Worm (Caenorhabditis elegans) whole organism, L4 larva: ENCODE measurements around the gene fdgt-2.

Source experiments
- nhr-237 ChIP-seq: sonication (generic microtip); optimal IDR thresholded peaks from 2 replicates; lab custom pipeline; 2017; ENCODE audit warnings: missing biosample characterization, missing genetic modification characterization
- unc-62 ChIP-seq, 3 experiments: fragments of 150-350 bp in 1 of 3; sonication (generic microtip); optimal IDR thresholded peaks in 2 of 3; peaks in 1 of 3; 1 replicate in 1 of 3; 2 replicates in 2 of 3; lab custom pipeline; 2014 to 2017; ENCODE audit warnings: missing biosample characterization in 3 of 3, missing genetic modification characterization in 3 of 3, missing genetic modification reagents in 3 of 3, missing genotype in 1 of 3

DNA sequence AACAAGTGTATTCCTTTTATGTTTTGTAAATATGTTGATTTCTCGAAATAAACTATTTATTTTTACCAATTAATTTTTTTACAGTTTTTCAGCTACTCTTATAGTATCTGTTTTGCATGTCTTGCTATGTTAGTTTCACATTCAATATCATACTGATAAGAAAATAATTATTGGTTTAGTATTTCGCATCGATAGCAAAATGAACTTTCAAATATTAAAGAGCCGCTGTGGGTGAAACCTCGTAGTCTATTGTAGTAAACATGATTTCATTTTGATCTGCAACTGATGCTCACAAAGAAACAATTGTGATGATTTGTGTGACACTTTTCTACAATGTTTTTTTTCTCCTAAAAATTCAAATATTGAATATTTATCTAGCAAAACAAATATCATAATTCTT is 25.2 kb upstream of the fdgt-2 start:
- TF ChIP-seq unc-62 (GFP tag; optimal IDR thresholded peaks at IDR 0.05 in 1 of 2; lab: Kevin White, UChicago) (no peak), unc-62 (tag; optimal IDR thresholded peaks at IDR 0.05; lab: Kevin White, UChicago) (no peak), nhr-237 (no peak)
